Fruit fly (Drosophila melanogaster) whole organism, pupa: Measurements from ENCODE around the gene CG8064.

Experiments
- CG8159 ChIP-seq: fragments of 200-800 bp; sonication (Bioruptor generic); optimal IDR thresholded peaks from 3 replicates; lab custom pipeline; 2018; ENCODE audit warnings: missing biosample characterization, mild to moderate bottlenecking, missing genetic modification characterization, moderate library complexity
- Snoo ChIP-seq: fragments of 200-800 bp; sonication (Bioruptor generic); optimal IDR thresholded peaks from 3 replicates; lab custom pipeline; 2017; ENCODE audit warnings: missing biosample characterization, mild to moderate bottlenecking, missing genetic modification characterization, inconsistent platforms
- fd96Ca ChIP-seq: fragments of 200-800 bp; sonication (Bioruptor generic); IDR thresholded peaks from 3 replicates; pipeline ENCODE4 v1.3.6; 2022; ENCODE audit warnings: missing biosample characterization, missing genetic modification characterization
- rn ChIP-seq: fragments of 200-800 bp; sonication (Bioruptor generic); IDR thresholded peaks from 2 replicates; pipeline ENCODE4 v1.3.6; 2022; ENCODE audit warnings: missing biosample characterization, missing genetic modification characterization

DNA sequence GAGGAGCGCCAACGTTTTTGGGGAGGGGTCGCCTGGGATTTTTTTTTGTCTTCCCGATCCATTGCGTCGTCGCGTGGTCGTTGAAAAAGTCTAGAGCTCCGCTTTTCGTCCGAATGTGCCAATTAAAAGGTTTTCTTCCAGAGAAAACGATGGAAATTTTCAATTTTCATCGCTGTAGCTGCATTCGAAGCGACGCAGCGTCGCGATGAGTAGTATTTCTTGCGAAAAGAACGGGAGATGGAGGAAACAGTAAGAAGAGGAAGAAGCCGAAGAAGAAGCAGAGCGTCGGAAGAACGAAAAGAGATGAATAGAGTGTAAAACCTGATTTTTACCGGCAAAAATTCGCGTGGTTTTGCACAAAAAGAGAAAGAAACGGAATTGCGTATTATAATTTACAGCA is 40.5 kb upstream of the CG8064 start:
- TF ChIP-seq fd96Ca (GFP tag; lab: Robert Waterston, UW) (no peak), Snoo (tag; lab: Kevin White, UChicago) (no peak), CG8159 (no peak), rn (GFP tag; lab: Robert Waterston, UW) (no peak)
